Worm (Caenorhabditis elegans): ENCODE data around the gene str-37.

DNA sequence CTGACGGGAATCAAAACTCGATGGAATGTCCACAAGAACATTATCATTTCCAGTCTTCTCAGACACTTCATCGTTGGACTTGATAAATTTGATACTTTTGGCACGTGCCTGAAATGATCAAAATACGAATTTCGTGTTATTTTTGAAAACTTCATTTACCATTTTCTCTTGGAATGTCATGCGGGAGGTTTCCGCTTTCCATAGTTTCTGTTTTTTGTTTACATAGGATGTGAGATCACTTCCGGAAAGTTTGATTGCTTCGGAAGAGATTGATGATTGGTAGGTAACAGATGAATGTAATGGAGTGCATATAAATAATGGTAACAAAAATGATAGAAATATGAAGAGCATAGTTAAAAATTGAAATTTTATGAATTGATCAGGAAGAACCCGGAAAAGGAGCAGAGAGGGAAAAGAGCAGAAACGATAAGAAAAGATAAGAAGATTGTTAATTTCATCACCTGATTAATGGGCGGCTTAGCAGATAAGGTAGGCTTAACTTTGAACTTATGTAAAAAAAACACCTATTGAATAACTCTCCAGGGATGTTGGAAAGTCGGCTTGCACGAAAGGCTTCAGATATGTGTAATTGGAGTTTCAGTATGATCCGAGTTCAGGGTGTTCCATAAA, 30.2 kb downstream of the str-37 start, which contains the start of gene F32H5.1:
- TF ChIP-seq K11D2.4 (GFP tag; IDR thresholded peaks at IDR 0.05), result no peak
- no peak for TF ChIP-seq nhr-90 (tag; optimal IDR thresholded peaks at IDR 0.05)
- no peak for TF ChIP-seq ztf-28 (GFP tag; IDR thresholded peaks at IDR 0.05)
- no peak for TF ChIP-seq snpc-4 (GFP tag; optimal IDR thresholded peaks at IDR 0.05)
- no peak for TF ChIP-seq snpc-4 (tag; optimal IDR thresholded peaks at IDR 0.05)
- TF ChIP-seq ama-1 (optimal IDR thresholded peaks at IDR 0.05), result no peak
- TF ChIP-seq ama-1 (GFP tag; optimal IDR thresholded peaks at IDR 0.05), result no peak
- no peak for TF ChIP-seq ets-4 (GFP tag; optimal IDR thresholded peaks at IDR 0.05)
- no peak for TF ChIP-seq sea-2 (GFP tag; IDR thresholded peaks at IDR 0.05)
- no peak for TF ChIP-seq sptf-2 (GFP tag; optimal IDR thresholded peaks at IDR 0.05)
- no peak for TF ChIP-seq lin-26 (GFP tag; IDR thresholded peaks at IDR 0.05)
- TF ChIP-seq zim-3 (tag; optimal IDR thresholded peaks at IDR 0.05), result no peak
- no peak for TF ChIP-seq ZK185.1 (tag; optimal IDR thresholded peaks at IDR 0.05; ENCODE audit: poor library complexity, severe bottlenecking)
- TF ChIP-seq hmg-1.2 (GFP tag; IDR thresholded peaks at IDR 0.05), result no peak
- no peak for TF ChIP-seq rpc-1 (optimal IDR thresholded peaks at IDR 0.05)
- TF ChIP-seq rpc-1 (tag; optimal IDR thresholded peaks at IDR 0.05), result no peak
- no peak for TF ChIP-seq ztf-22 (GFP tag; optimal IDR thresholded peaks at IDR 0.05)
